Fruit fly (Drosophila melanogaster): Measurements from ENCODE around the gene CG13970.

The CG13970 gene

DNA sequence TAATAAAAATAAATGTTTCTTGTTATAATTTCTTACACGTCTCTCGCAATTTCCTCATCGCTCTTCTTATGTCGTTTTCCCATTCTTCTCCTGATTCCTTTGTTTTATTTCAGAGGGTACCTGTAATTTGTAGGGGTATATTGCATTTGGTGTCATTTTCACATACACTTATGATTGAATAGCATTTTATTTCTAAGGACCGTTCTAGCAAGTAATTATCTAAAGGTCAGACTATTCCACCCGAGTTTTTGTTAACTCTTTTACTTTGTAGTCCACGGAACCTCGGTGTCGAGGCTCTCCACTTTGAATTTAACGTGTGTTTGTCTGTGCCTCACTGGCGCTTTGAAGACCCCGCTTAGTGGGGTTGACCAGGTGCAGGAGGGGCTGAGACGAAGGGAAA lies 42.3 kb upstream of the CG13970 start (continued):
- TF ChIP-seq Ravus (GFP tag; IDR thresholded peaks at IDR 0.05): no peak
- TF ChIP-seq CG15696 (tag; optimal IDR thresholded peaks at IDR 0.05): no peak
- no peak for TF ChIP-seq danr (GFP tag; IDR thresholded peaks at IDR 0.05)
- TF ChIP-seq CG14050 (GFP tag; IDR thresholded peaks at IDR 0.05): no peak
- TF ChIP-seq CG9797 (GFP tag; optimal IDR thresholded peaks at IDR 0.05): no peak
- TF ChIP-seq dysf (GFP tag; IDR thresholded peaks at IDR 0.05): peak; percentile 18; the same call in 1 of the 3 replicates
- no peak for TF ChIP-seq CG30403 (GFP tag; optimal IDR thresholded peaks at IDR 0.05)
- peak; percentile 51 for TF ChIP-seq CG2120 (GFP tag; optimal IDR thresholded peaks at IDR 0.05)
- TF ChIP-seq stwl (tag; optimal IDR thresholded peaks at IDR 0.05): no peak

DNA sequence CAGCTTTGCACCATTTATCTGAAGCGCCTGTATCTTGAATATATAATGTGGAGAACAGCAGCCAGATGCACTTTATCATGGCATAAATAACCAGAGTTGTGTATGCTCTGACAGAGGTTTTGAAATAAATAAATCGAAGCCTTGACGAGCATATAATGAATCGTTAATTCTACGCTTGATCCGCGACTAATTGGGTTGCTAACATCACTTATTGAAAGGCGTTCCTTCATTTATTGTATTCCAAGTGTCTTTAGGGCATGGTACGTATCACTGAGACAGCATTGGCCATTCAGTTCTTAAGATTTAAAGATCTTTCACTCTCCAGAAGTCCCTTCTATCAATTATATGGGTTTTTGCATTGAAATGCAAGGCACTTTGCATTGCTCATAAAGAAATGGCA lies 30.9 kb upstream of the CG13970 start, which contains the start of gene CG10651:
Gene CG10651, minus strand, starts transcription at position 101 of the 400 bp plus-strand sequence.
- TF ChIP-seq Bgb (GFP tag; IDR thresholded peaks at IDR 0.05; ENCODE audit: partially characterized antibody): no peak
- no peak for TF ChIP-seq CG34224 (GFP tag; IDR thresholded peaks at IDR 0.05; ENCODE audit: partially characterized antibody)
- no peak for TF ChIP-seq gcm2 (GFP tag; optimal IDR thresholded peaks at IDR 0.05)
- no peak for TF ChIP-seq CG8359 (GFP tag; optimal IDR thresholded peaks at IDR 0.05; ENCODE audit: borderline replicate concordance)
- TF ChIP-seq CG9727 (GFP tag; optimal IDR thresholded peaks at IDR 0.05): no peak
- TF ChIP-seq trh (GFP tag; optimal IDR thresholded peaks at IDR 0.05): no peak

DNA sequence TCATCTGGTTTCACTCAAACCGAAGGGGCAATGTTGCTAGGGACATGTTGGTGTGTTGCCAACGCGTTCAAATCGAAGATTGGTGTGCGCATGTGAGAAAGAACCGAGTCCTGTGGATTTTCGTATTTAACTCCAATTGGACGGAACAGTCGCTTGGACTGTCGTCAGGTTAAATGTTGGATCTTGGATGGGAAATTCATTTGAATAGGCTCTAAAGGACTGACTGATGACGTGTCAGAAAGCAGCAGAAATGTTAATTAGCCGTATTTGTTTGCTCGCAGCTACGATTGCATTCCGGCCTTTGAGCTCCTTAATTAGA lies 17.2 kb upstream of the CG13970 start:
- TF ChIP-seq chinmo (GFP tag; IDR thresholded peaks at IDR 0.05; ENCODE audit: partially characterized antibody) (0 out of 4 replicates have a peak, but pooled peaks have one; percentile 12), D (optimal IDR thresholded peaks at IDR 0.05) (peak; percentile 72), D (GFP tag; optimal IDR thresholded peaks at IDR 0.05) (no peak), ttk (GFP tag; IDR thresholded peaks at IDR 0.05) (no peak), otp (GFP tag; IDR thresholded peaks at IDR 0.05) (no peak), insv (GFP tag; optimal IDR thresholded peaks at IDR 0.05) (peak in 1 of 2 experiments; percentile 84), danr (GFP tag; IDR thresholded peaks at IDR 0.05) (no peak), ara (GFP tag; IDR thresholded peaks at IDR 0.05) (no peak), CG4404 (GFP tag; IDR thresholded peaks at IDR 0.05) (no peak), CG10462 (GFP tag; optimal IDR thresholded peaks at IDR 0.05) (no peak), ATbp (GFP tag; optimal IDR thresholded peaks at IDR 0.05) (no peak), CG15601 (tag; optimal IDR thresholded peaks at IDR 0.05) (no peak), her (GFP tag; optimal IDR thresholded peaks at IDR 0.05) (no peak), dm (GFP tag; optimal IDR thresholded peaks at IDR 0.05) (no peak), Deaf1 (tag; optimal IDR thresholded peaks at IDR 0.05) (peak; percentile 64), hbn (GFP tag; IDR thresholded peaks at IDR 0.05; ENCODE audit: partially characterized antibody) (0 out of 2 replicates have a peak, but pooled peaks have one; percentile 23)

DNA sequence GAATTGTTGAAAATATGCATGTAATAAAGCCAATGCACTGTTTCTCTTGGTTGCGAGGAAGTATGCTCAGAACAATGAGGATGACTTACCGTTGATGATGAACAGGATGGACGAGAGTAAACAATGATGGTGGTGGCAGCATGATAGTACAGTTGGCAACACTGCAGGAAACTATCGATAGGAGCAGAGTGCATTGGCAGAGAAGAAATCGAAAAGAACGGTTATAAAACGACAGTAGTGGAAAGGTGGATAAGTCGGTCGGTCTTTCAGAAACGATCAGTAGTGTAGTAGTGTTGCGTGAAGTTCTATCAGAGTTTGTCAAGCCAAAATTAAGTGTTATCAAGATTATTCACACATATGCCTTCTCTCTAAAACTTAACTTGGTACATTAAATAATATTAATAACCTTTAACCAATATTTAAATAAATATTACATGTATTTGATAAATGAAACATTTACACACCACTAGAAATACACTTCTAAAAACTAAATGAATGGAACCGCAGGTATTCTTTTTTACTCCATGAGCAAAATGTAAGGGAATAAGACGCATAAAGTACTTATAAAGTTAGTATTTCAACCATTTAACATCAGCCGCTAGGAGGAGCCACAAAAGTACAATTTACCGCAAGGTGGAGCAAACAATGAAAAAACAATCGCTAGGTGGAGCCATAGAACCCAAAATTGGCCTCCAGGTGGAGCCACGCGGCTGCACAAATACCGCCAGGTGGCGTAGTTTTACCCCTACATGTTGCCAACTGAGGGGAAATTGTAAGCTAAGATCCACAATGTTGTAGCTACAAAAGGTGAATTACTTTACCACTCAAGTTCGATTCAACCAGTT lies 16.7 kb upstream of the CG13970 start:
- TF ChIP-seq mld (GFP tag; IDR thresholded peaks at IDR 0.05; ENCODE audit: partially characterized antibody) (0 out of 3 replicates have a peak, but pooled peaks have one; percentile 43), CG9609 (GFP tag; optimal IDR thresholded peaks at IDR 0.05) (peak; percentile 93), prd (optimal IDR thresholded peaks at IDR 0.05) (no peak), prd (GFP tag; IDR thresholded peaks at IDR 0.05) (peak; percentile 95), ara (GFP tag; IDR thresholded peaks at IDR 0.05) (peak; percentile 80), jumu (GFP tag; optimal IDR thresholded peaks at IDR 0.05) (peak; percentile 93), HLH4C (GFP tag; IDR thresholded peaks at IDR 0.05; ENCODE audit: partially characterized antibody) (peak; percentile 65; the same call in 2 of the 3 replicates), CG10431 (GFP tag; optimal IDR thresholded peaks at IDR 0.05) (no peak), Dad (GFP tag; optimal IDR thresholded peaks at IDR 0.05) (peak; percentile 58), CG15514 (GFP tag; optimal IDR thresholded peaks at IDR 0.05) (peak; percentile 59), Doc2 (GFP tag; IDR thresholded peaks at IDR 0.05) (peak; percentile 83), E2f2 (GFP tag; IDR thresholded peaks at IDR 0.05) (peak; percentile 60; the same call in 1 of the 2 replicates), dan (GFP tag; IDR thresholded peaks at IDR 0.05) (peak; percentile 88), CG12236 (GFP tag; optimal IDR thresholded peaks at IDR 0.05) (peak; percentile 60), chn (GFP tag; optimal IDR thresholded peaks at IDR 0.05) (peak; percentile 89), Atf3 (GFP tag; optimal IDR thresholded peaks at IDR 0.05) (peak; percentile 91), ci (GFP tag; IDR thresholded peaks at IDR 0.05) (peak; percentile 97), CG10462 (GFP tag; optimal IDR thresholded peaks at IDR 0.05) (peak; percentile 68)

Data from whole organism, embryonic.